Fruit fly (Drosophila melanogaster) whole organism, embryonic: ENCODE data around the gene Tep4.

Source experiments
- BtbVII ChIP-seq: fragments of 200-800 bp; sonication (Bioruptor generic); optimal IDR thresholded peaks from 3 replicates; lab custom pipeline; 2017; ENCODE audit warnings: missing biosample characterization, mild to moderate bottlenecking, missing genetic modification characterization
- CG10274 ChIP-seq: fragments of 200-800 bp; sonication (Bioruptor generic); optimal IDR thresholded peaks from 3 replicates; lab custom pipeline; 2017; ENCODE audit warnings: missing biosample characterization, mild to moderate bottlenecking, missing genetic modification characterization
- CG10979 ChIP-seq: fragments of 200-800 bp; sonication (Bioruptor generic); optimal IDR thresholded peaks from 2 replicates; lab custom pipeline; 2018; ENCODE audit warnings: missing biosample characterization, mild to moderate bottlenecking, missing genetic modification characterization, moderate library complexity
- CG14441 ChIP-seq: fragments of 200-800 bp; sonication (Bioruptor generic); IDR thresholded peaks from 2 replicates; pipeline ENCODE4 v1.3.6; 2022; ENCODE audit warnings: missing biosample characterization, missing genetic modification characterization
- CG15269 ChIP-seq: fragments of 200-800 bp; sonication (Bioruptor generic); optimal IDR thresholded peaks from 2 replicates; lab custom pipeline; 2018; ENCODE audit warnings: missing biosample characterization, mild to moderate bottlenecking, missing genetic modification characterization, moderate library complexity
- CG2202 ChIP-seq: fragments of 200-800 bp; sonication (Bioruptor generic); optimal IDR thresholded peaks from 2 replicates; lab custom pipeline; 2018; ENCODE audit warnings: missing biosample characterization, mild to moderate bottlenecking, missing genetic modification characterization
- CG3065 ChIP-seq: fragments of 200-800 bp; sonication (Bioruptor generic); optimal IDR thresholded peaks from 2 replicates; lab custom pipeline; 2016; ENCODE audit warnings: missing biosample characterization, missing genetic modification characterization
- CG32767 ChIP-seq: fragments of 200-800 bp; sonication (Bioruptor generic); IDR thresholded peaks from 2 replicates; pipeline ENCODE4 v1.3.6; 2022; ENCODE audit warnings: missing biosample characterization, missing genetic modification characterization
- CG3281 ChIP-seq: fragments of 200-800 bp; sonication (Bioruptor generic); optimal IDR thresholded peaks from 3 replicates; lab custom pipeline; 2017; ENCODE audit warnings: missing biosample characterization, mild to moderate bottlenecking, missing genetic modification characterization
- CG33557 ChIP-seq: fragments of 200-800 bp; sonication (Bioruptor generic); optimal IDR thresholded peaks from 2 replicates; lab custom pipeline; 2019; ENCODE audit warnings: missing biosample characterization, mild to moderate bottlenecking, missing genetic modification characterization, moderate library complexity
- CG4282 ChIP-seq: fragments of 200-800 bp; sonication (Bioruptor generic); optimal IDR thresholded peaks from 2 replicates; lab custom pipeline; 2016; ENCODE audit warnings: missing biosample characterization, missing genetic modification characterization
- CG6175 ChIP-seq: fragments of 200-800 bp; sonication (Bioruptor generic); IDR thresholded peaks from 3 replicates; pipeline ENCODE4 v1.3.6; 2022; ENCODE audit warnings: missing biosample characterization, missing genetic modification characterization
- CG6689 ChIP-seq: fragments of 200-800 bp; sonication (Bioruptor generic); IDR thresholded peaks from 2 replicates; pipeline ENCODE4 v1.3.6; 2022; ENCODE audit warnings: missing biosample characterization, missing genetic modification characterization
- CG8478 ChIP-seq: fragments of >200 bp; optimal IDR thresholded peaks from 2 replicates; lab custom pipeline; 2018
- CG8924 ChIP-seq: fragments of 200-800 bp; optimal IDR thresholded peaks from 3 replicates; lab custom pipeline; 2019; ENCODE audit warnings: missing biosample characterization, mild to moderate bottlenecking, missing genetic modification characterization, moderate library complexity
- CG9727 ChIP-seq: fragments of 200-800 bp; sonication (Bioruptor generic); optimal IDR thresholded peaks from 3 replicates; lab custom pipeline; 2017; ENCODE audit warnings: missing biosample characterization, mild to moderate bottlenecking, missing genetic modification characterization
- Dll ChIP-seq: fragments of 200-800 bp; sonication (Bioruptor generic); IDR thresholded peaks from 4 replicates; pipeline ENCODE4 v1.3.6; 2022; ENCODE audit warnings: missing biosample characterization, missing genetic modification characterization; ENCODE audit not compliant: partially characterized antibody
- Elba2 ChIP-seq: fragments of 200-800 bp; sonication (Bioruptor generic); optimal IDR thresholded peaks from 3 replicates; lab custom pipeline; 2016; ENCODE audit warnings: missing biosample characterization, missing genetic modification characterization
- Ets97D ChIP-seq: fragments of 200-800 bp; sonication (Bioruptor generic); optimal IDR thresholded peaks from 3 replicates; lab custom pipeline; 2016; ENCODE audit warnings: missing biosample characterization, missing genetic modification characterization
- Fer1 ChIP-seq: fragments of 200-800 bp; sonication (Bioruptor generic); optimal IDR thresholded peaks from 2 replicates; lab custom pipeline; 2017; ENCODE audit warnings: missing biosample characterization, mild to moderate bottlenecking, missing genetic modification characterization
- HLHmδ ChIP-seq: fragments of 200-800 bp; sonication (Bioruptor generic); optimal IDR thresholded peaks from 2 replicates; lab custom pipeline; 2018; ENCODE audit warnings: missing biosample characterization, mild to moderate bottlenecking, missing genetic modification characterization, moderate library complexity
- Hand ChIP-seq: fragments of 200-800 bp; sonication (Bioruptor generic); optimal IDR thresholded peaks from 2 replicates; lab custom pipeline; 2017; ENCODE audit warnings: mild to moderate bottlenecking, missing biosample characterization, missing genetic modification reagents, missing genetic modification characterization
- Lpt ChIP-seq: fragments of >200 bp; optimal IDR thresholded peaks from 2 replicates; lab custom pipeline; 2018; ENCODE audit warnings: missing biosample characterization, missing genetic modification characterization
- Myb ChIP-seq: fragments of 200-800 bp; sonication (Bioruptor generic); optimal IDR thresholded peaks from 2 replicates; lab custom pipeline; 2016; ENCODE audit warnings: missing biosample characterization, missing genetic modification characterization
- NFAT ChIP-seq: fragments of 200-800 bp; sonication (Bioruptor generic); IDR thresholded peaks from 2 replicates; pipeline ENCODE4 v1.3.6; 2022; ENCODE audit warnings: missing biosample characterization, missing genetic modification characterization
- Trl ChIP-seq, 3 experiments: fragments of >200 bp in 2 of 3; fragments of 200-800 bp in 1 of 3; sonication (Bioruptor generic) in 1 of 3; optimal IDR thresholded peaks; 2 replicates in 1 of 3; 3 replicates in 2 of 3; lab custom pipeline; 2016 to 2017; ENCODE audit warnings: missing biosample characterization in 1 of 3, missing genetic modification characterization in 1 of 3
- Vsx1 ChIP-seq: fragments of 200-800 bp; sonication (Bioruptor generic); optimal IDR thresholded peaks from 2 replicates; lab custom pipeline; 2017; ENCODE audit warnings: missing biosample characterization, mild to moderate bottlenecking, missing genetic modification characterization, missing genetic modification reagents
- YL-1 ChIP-seq: fragments of 200-800 bp; sonication (Bioruptor generic); optimal IDR thresholded peaks from 3 replicates; lab custom pipeline; 2017; ENCODE audit warnings: missing biosample characterization, mild to moderate bottlenecking, missing genetic modification characterization
- bsh ChIP-seq, 2 experiments: fragments of 200-800 bp; sonication (Bioruptor generic); optimal IDR thresholded peaks; 2 replicates each; lab custom pipeline; 2017 to 2018; ENCODE audit warnings: mild to moderate bottlenecking in 2 of 2, missing biosample characterization in 2 of 2, missing genetic modification characterization in 2 of 2, moderate library complexity in 1 of 2
- dan ChIP-seq: fragments of 200-800 bp; sonication (Bioruptor generic); IDR thresholded peaks from 2 replicates; pipeline ENCODE4 v1.3.6; 2022; ENCODE audit warnings: missing biosample characterization, missing genetic modification characterization
- ems ChIP-seq: fragments of 200-800 bp; sonication (Bioruptor generic); optimal IDR thresholded peaks from 3 replicates; lab custom pipeline; 2016; ENCODE audit warnings: missing biosample characterization, missing genetic modification characterization
- fd3F ChIP-seq: fragments of 200-800 bp; sonication (Bioruptor generic); optimal IDR thresholded peaks from 2 replicates; lab custom pipeline; 2018; ENCODE audit warnings: missing biosample characterization, mild to moderate bottlenecking, missing genetic modification characterization, moderate library complexity
- ham ChIP-seq: fragments of 200-800 bp; sonication (Bioruptor generic); IDR thresholded peaks from 2 replicates; pipeline ENCODE4 v1.3.6; 2022; ENCODE audit warnings: missing biosample characterization, missing genetic modification characterization
- klu ChIP-seq: fragments of 200-800 bp; sonication (Bioruptor generic); IDR thresholded peaks from 2 replicates; pipeline ENCODE4 v1.3.6; 2022; ENCODE audit warnings: missing biosample characterization, missing genetic modification characterization
- kni ChIP-seq: fragments of 200-800 bp; sonication (Bioruptor generic); optimal IDR thresholded peaks from 3 replicates; lab custom pipeline; 2017; ENCODE audit warnings: mild to moderate bottlenecking, missing biosample characterization, missing genetic modification reagents, missing genetic modification characterization
- knrl ChIP-seq: fragments of 200-800 bp; sonication (Bioruptor generic); IDR thresholded peaks from 3 replicates; pipeline ENCODE4 v1.3.6; 2022; ENCODE audit warnings: missing biosample characterization, missing genetic modification characterization; ENCODE audit not compliant: partially characterized antibody
- lbe ChIP-seq: fragments of 200-800 bp; sonication (Bioruptor generic); optimal IDR thresholded peaks from 2 replicates; lab custom pipeline; 2016; ENCODE audit warnings: missing biosample characterization, mild to moderate bottlenecking, missing genetic modification characterization
- lilli ChIP-seq: fragments of 200-800 bp; sonication (Bioruptor generic); optimal IDR thresholded peaks from 3 replicates; lab custom pipeline; 2016; ENCODE audit warnings: missing biosample characterization, missing genetic modification characterization
- lmd ChIP-seq: fragments of 200-800 bp; sonication (Bioruptor generic); IDR thresholded peaks from 2 replicates; pipeline ENCODE4 v1.3.6; 2022; ENCODE audit warnings: missing biosample characterization, missing genetic modification characterization
- nerfin-2 ChIP-seq: fragments of 200-800 bp; sonication (Bioruptor generic); IDR thresholded peaks from 2 replicates; pipeline ENCODE4 v1.3.6; 2022; ENCODE audit warnings: missing biosample characterization, missing genetic modification characterization; ENCODE audit not compliant: partially characterized antibody
- phol ChIP-seq: fragments of 200-800 bp; sonication (Bioruptor generic); optimal IDR thresholded peaks from 3 replicates; lab custom pipeline; 2018; ENCODE audit warnings: missing biosample characterization, mild to moderate bottlenecking, missing genetic modification characterization, moderate library complexity
- sens ChIP-seq: fragments of 200-800 bp; sonication (Bioruptor generic); peaks from one replicate; lab custom pipeline; 2016; ENCODE audit warnings: missing biosample characterization, missing genetic modification characterization
- sim ChIP-seq: fragments of 200-800 bp; sonication (Bioruptor generic); IDR thresholded peaks from 2 replicates; pipeline ENCODE4 v1.3.6; 2022; ENCODE audit warnings: missing biosample characterization, missing genetic modification characterization
- sna ChIP-seq: fragments of 200-800 bp; sonication (Bioruptor generic); IDR thresholded peaks from 2 replicates; pipeline ENCODE4 v1.3.6; 2022; ENCODE audit warnings: missing biosample characterization, missing genetic modification characterization; ENCODE audit not compliant: partially characterized antibody
- sqz ChIP-seq: fragments of 200-800 bp; sonication (Bioruptor generic); optimal IDR thresholded peaks from 3 replicates; lab custom pipeline; 2018; ENCODE audit warnings: missing biosample characterization, mild to moderate bottlenecking, missing genetic modification characterization
- tll ChIP-seq, 2 experiments: fragments of 200-800 bp in 1 of 2; fragments of >200 bp in 1 of 2; sonication (Bioruptor generic) in 1 of 2; optimal IDR thresholded peaks; 2 replicates each; lab custom pipeline; 2017 to 2019; ENCODE audit warnings: missing biosample characterization in 2 of 2, missing genetic modification characterization in 2 of 2, mild to moderate bottlenecking in 1 of 2, moderate library complexity in 1 of 2
- trh ChIP-seq: fragments of 200-800 bp; sonication (Bioruptor generic); optimal IDR thresholded peaks from 2 replicates; lab custom pipeline; 2016; ENCODE audit warnings: missing biosample characterization, missing genetic modification characterization

Tep4 gene

DNA sequence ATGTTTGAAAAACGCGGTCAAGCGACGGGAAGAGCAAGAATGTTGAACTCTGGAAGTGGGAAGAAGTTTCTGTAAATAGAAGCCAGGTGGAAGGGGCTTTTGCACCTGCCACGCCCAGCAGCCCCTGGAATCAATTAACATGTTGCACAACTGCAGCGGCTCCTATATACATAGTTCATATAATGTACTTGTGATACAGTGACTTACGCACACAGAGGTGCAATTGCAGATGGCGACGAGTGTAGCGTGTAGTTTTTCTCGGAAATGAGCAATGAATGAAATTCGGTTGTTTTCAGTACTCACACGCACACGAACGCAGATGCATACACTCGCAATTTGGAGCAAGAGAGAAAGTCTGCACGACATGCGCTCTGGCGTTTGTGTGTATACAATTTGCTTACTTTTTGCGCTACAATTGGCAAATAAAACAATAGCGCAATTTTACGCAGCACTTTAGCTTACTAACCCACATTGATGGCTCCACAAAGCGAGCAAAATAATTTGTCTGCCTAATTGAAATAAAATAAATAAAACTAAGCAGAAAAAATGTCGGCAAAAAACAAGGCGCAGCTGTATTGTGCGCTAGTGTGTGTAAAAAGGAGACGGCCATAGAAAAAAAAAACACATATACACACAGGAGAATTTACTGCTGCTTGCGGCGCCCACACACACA lies 28.1 kb downstream of the Tep4 start (continued):
- TF ChIP-seq sens (GFP tag; lab: Kevin White, UChicago) (peak; percentile 73), tll (GFP tag; optimal IDR thresholded peaks at IDR 0.05; lab: Kevin White, UChicago) (peak in 1 of 2 experiments; percentile 60), sim (GFP tag; lab: Robert Waterston, UW) (no peak), CG8478 (peak; percentile 42), sqz (peak; percentile 99), CG3065 (GFP tag; lab: Kevin White, UChicago) (peak; percentile 83), kni (GFP tag; lab: Kevin White, UChicago) (peak; percentile 88), phol (tag; lab: Kevin White, UChicago) (peak; percentile 62), YL-1 (GFP tag; lab: Kevin White, UChicago) (peak; percentile 18), Trl (optimal IDR thresholded peaks at IDR 0.05; lab: Kevin White, UChicago) (peak; percentile 48 to 77), Trl (GFP tag; optimal IDR thresholded peaks at IDR 0.05; lab: Kevin White, UChicago) (no peak), nerfin-2 (peak; percentile 39; the same call in 1 of the 2 replicates), BtbVII (GFP tag; lab: Kevin White, UChicago) (peak; percentile 49), CG32767 (peak; percentile 68), lbe (GFP tag; lab: Kevin White, UChicago) (peak; percentile 38), Dll (GFP tag; lab: Robert Waterston, UW) (no peak), CG14441 (GFP tag; lab: Robert Waterston, UW) (no peak), CG10274 (GFP tag; lab: Kevin White, UChicago) (peak; percentile 13), CG8924 (tag; lab: Kevin White, UChicago) (peak; percentile 55), HLHmδ (GFP tag; lab: Kevin White, UChicago) (peak; percentile 17), CG4282 (peak; percentile 2), ems (GFP tag; lab: Kevin White, UChicago) (no peak), bsh (GFP tag; optimal IDR thresholded peaks at IDR 0.05; lab: Kevin White, UChicago) (peak in 1 of 2 experiments; percentile 1)

DNA sequence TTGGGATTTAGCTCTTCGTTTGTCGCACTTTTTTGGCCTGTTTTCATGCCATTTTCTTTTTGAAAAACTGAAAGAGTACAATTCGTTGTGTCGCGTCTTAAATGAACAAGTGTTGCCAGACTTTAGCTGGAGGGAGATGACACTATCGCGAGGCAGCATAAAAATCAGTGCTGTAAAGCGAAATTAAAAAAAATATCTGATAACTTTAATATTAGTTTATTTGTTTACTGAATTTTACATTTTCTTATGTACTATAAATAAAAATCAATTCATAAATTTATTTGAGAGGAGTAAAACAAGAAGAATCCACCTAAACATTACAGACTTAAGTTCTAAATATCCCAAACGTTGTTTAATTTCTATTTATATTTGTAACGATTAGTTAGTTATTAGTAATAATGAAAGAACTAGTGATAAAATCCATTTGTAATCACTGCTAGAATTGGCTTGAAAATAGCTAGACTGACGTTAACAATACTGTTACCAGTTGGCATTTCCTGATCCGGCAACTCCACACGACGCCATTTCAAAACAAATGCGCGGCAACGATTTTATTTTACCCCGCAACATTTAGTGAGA lies 29.0 kb downstream of the Tep4 start, which contains the start of the genes spi and msb1l:
Gene spi (minus strand): TSS at position 129 of the 579 bp plus-strand sequence.
Gene msb1l (plus strand): TSS at position 515 of the 579 bp plus-strand sequence.
- TF ChIP-seq CG15269 (tag; lab: Kevin White, UChicago) (peak; percentile 55), lmd (peak; percentile 41; the same call in 1 of the 2 replicates), CG9727 (GFP tag; lab: Kevin White, UChicago) (peak; percentile 60), CG6689 (GFP tag; lab: Robert Waterston, UW) (peak; percentile 22; the same call in 1 of the 2 replicates), sna (GFP tag; lab: Robert Waterston, UW) (0 out of 2 replicates have a peak, but pooled peaks have one; percentile 25), CG2202 (tag; lab: Kevin White, UChicago) (peak; percentile 1), NFAT (GFP tag; lab: Robert Waterston, UW) (peak; percentile 10; the same call in 1 of the 2 replicates), fd3F (GFP tag; lab: Kevin White, UChicago) (no peak), lilli (GFP tag; lab: Kevin White, UChicago) (peak; percentile 47), CG6175 (no peak), Dll (GFP tag; lab: Robert Waterston, UW) (peak; percentile 63; the same call in 3 of the 4 replicates), Elba2 (peak; percentile 4), Myb (GFP tag; lab: Kevin White, UChicago) (peak; percentile 44), Hand (no peak), Lpt (GFP tag; lab: Kevin White, UChicago) (no peak), dan (GFP tag; lab: Robert Waterston, UW) (no peak), CG10979 (tag; lab: Kevin White, UChicago) (peak; percentile 19), Vsx1 (GFP tag; lab: Kevin White, UChicago) (no peak), Fer1 (GFP tag; lab: Kevin White, UChicago) (no peak), trh (GFP tag; lab: Kevin White, UChicago) (no peak), sens (GFP tag; lab: Kevin White, UChicago) (peak; percentile 82), CG3281 (GFP tag; lab: Kevin White, UChicago) (peak; percentile 38), klu (GFP tag; lab: Robert Waterston, UW) (0 out of 2 replicates have a peak, but pooled peaks have one; percentile 35), Ets97D (peak; percentile 21), ham (GFP tag; lab: Robert Waterston, UW) (no peak), knrl (GFP tag; lab: Robert Waterston, UW) (peak; percentile 70), CG33557 (GFP tag; lab: Kevin White, UChicago) (peak; percentile 36)
